Worm (Caenorhabditis elegans) whole organism, early embryonic: ENCODE results near the gene Y110A2AL.10.

ENCODE experiments used
- B0310.2 ChIP-seq: sonication (generic microtip); optimal IDR thresholded peaks from 2 replicates; lab custom pipeline; 2016; ENCODE audit warnings: mild to moderate bottlenecking, missing genetic modification characterization, missing compliant biosample characterization
- F13C5.2 ChIP-seq: sonication (generic microtip); optimal IDR thresholded peaks from 2 replicates; lab custom pipeline; 2017; ENCODE audit warnings: mild to moderate bottlenecking, missing genetic modification characterization, inconsistent platforms, missing compliant biosample characterization
- aly-1 ChIP-seq: sonication (generic microtip); optimal IDR thresholded peaks from 2 replicates; lab custom pipeline; 2016; ENCODE audit warnings: missing genetic modification characterization, missing compliant biosample characterization
- ama-1 ChIP-seq: fragments of 150-350 bp; optimal IDR thresholded peaks from 2 replicates; lab custom pipeline; 2014
- ceh-13 ChIP-seq: fragments of 200-800 bp; sonication (Bioruptor generic); optimal IDR thresholded peaks from 2 replicates; lab custom pipeline; 2018; ENCODE audit warnings: mild to moderate bottlenecking, missing genetic modification characterization, missing compliant biosample characterization
- ceh-36 ChIP-seq: sonication (generic microtip); optimal IDR thresholded peaks from 2 replicates; lab custom pipeline; 2016; ENCODE audit warnings: missing genetic modification characterization, inconsistent platforms, missing compliant biosample characterization
- flt-1 ChIP-seq: fragments of 200-800 bp; sonication (Bioruptor generic); IDR thresholded peaks from 2 replicates; pipeline ENCODE4 v1.3.6; 2022; ENCODE audit warnings: missing genetic modification characterization, missing compliant biosample characterization
- hmbx-1 ChIP-seq: sonication (generic microtip); optimal IDR thresholded peaks from 2 replicates; lab custom pipeline; 2016; ENCODE audit warnings: mild to moderate bottlenecking, missing genetic modification characterization, missing compliant biosample characterization
- hmg-4 ChIP-seq: fragments of 200-800 bp; sonication (Bioruptor generic); optimal IDR thresholded peaks from 2 replicates; lab custom pipeline; 2018; ENCODE audit warnings: mild to moderate bottlenecking, missing genetic modification characterization, missing compliant biosample characterization
- pes-1 ChIP-seq: fragments of 200-800 bp; sonication (Bioruptor generic); IDR thresholded peaks from 2 replicates; pipeline ENCODE4 v1.3.6; 2022; ENCODE audit warnings: missing genetic modification reagents, missing genetic modification characterization, missing compliant biosample characterization

DNA sequence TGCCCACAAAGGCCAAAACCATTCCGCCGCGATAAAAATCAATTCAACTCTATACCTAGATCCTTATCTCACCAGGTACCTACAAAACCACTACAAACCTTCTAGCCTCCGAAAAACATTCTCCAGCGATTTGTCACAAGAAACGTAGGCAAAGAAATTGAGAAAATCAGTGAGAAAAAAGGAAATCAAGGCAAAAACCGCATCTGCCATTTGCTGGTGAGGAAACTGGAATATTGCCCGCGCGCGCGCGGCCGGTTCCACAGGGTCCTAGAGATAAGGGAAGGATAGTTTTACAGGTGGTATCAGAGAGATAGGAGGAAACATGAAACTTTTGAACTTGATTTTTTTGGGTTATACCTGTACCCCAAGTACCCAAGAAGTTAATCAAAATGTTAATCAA is 14.2 kb downstream of the Y110A2AL.10 start:
- TF ChIP-seq hmbx-1, result no peak
- TF ChIP-seq ama-1 (lab: Kevin White, UChicago), result no peak
- TF ChIP-seq ceh-36 (tag; lab: Kevin White, UChicago), result no peak
- TF ChIP-seq ceh-13, result no peak
- TF ChIP-seq pes-1, result no peak
- TF ChIP-seq B0310.2, result no peak
- no peak for TF ChIP-seq aly-1
- no peak for TF ChIP-seq hmg-4 (GFP tag; lab: Kevin White, UChicago)
- TF ChIP-seq flt-1 (GFP tag; lab: Robert Waterston, UW), result no peak
- no peak for TF ChIP-seq F13C5.2 (tag; lab: Kevin White, UChicago)
